Worm (Caenorhabditis elegans): Measurements from ENCODE around the gene nrde-1.

- TF ChIP-seq nhr-11 (tag; optimal IDR thresholded peaks at IDR 0.05) (no peak), aly-2 (tag; optimal IDR thresholded peaks at IDR 0.05) (no peak), nhr-28 (tag; optimal IDR thresholded peaks at IDR 0.05) (no peak), skn-1 (tag; optimal IDR thresholded peaks at IDR 0.05) (no peak), ceh-44 (GFP tag; IDR thresholded peaks at IDR 0.05) (no peak), zag-1 (tag; optimal IDR thresholded peaks at IDR 0.05) (no peak)
Measured at ce11 chrIII:3723726-3724125, 10.5 kb downstream of the nrde-1 start.

All from whole organism, L4 larva.